Fruit fly (Drosophila melanogaster) whole organism: ENCODE data around the gene Cyp4ac2.

Source experiments
- Dll ChIP-seq: fragments of >200 bp; optimal IDR thresholded peaks from 2 replicates; lab custom pipeline; 2017
- EcR ChIP-seq, 2 experiments: fragments of >200 bp; optimal IDR thresholded peaks; 2 replicates each; lab custom pipeline; 2017; ENCODE audit warnings: missing biosample characterization in 2 of 2, missing genetic modification characterization in 2 of 2, missing genetic modification reagents in 2 of 2
- psq ChIP-seq: fragments of >200 bp; optimal IDR thresholded peaks from 2 replicates; lab custom pipeline; 2017
- usp ChIP-seq: fragments of >200 bp; optimal IDR thresholded peaks from 2 replicates; lab custom pipeline; 2017; ENCODE audit warnings: missing biosample characterization, missing genetic modification characterization, mixed read lengths

dm6 chr2L:5216442-5216841 lies 49.8 kb upstream of the Cyp4ac2 start, which contains the start of the genes CG14034 and TpnC25D:
- TF ChIP-seq psq (lab: Kevin White, UChicago) (no peak), EcR (GFP tag; optimal IDR thresholded peaks at IDR 0.05; lab: Kevin White, UChicago) (no peak), Dll (no peak), usp (GFP tag; lab: Kevin White, UChicago) (no peak)
